Fruit fly (Drosophila melanogaster): ENCODE measurements around the gene IP3K2.
A peak's percentile ranks its signal among the peaks of the same experiment; 100 is the strongest.

The IP3K2 gene

dm6 chrX:13256967-13257366 is 46.5 kb upstream of the IP3K2 start (continued):
- peak; percentile 18 for TF ChIP-seq pros (GFP tag; optimal IDR thresholded peaks at IDR 0.05)
- no peak for TF ChIP-seq gcm (GFP tag; optimal IDR thresholded peaks at IDR 0.05)
- peak; percentile 40; the same call in 2 of the 3 replicates for TF ChIP-seq Opbp (GFP tag; IDR thresholded peaks at IDR 0.05; ENCODE audit: partially characterized antibody)
- peak; percentile 49; the same call in 1 of the 3 replicates for TF ChIP-seq HLH4C (GFP tag; IDR thresholded peaks at IDR 0.05; ENCODE audit: partially characterized antibody)
- no peak for TF ChIP-seq CG17612 (GFP tag; IDR thresholded peaks at IDR 0.05)
- 0 out of 2 replicates have a peak, but pooled peaks have one; percentile 10 for TF ChIP-seq crol (GFP tag; IDR thresholded peaks at IDR 0.05)
- peak; percentile 22 for TF ChIP-seq CG12391 (tag; optimal IDR thresholded peaks at IDR 0.05)
- peak in 1 of 2 experiments; percentile 32 for TF ChIP-seq insv (GFP tag; optimal IDR thresholded peaks at IDR 0.05)
- TF ChIP-seq CG15514 (GFP tag; optimal IDR thresholded peaks at IDR 0.05) = peak; percentile 44
- TF ChIP-seq Sry-β (GFP tag; optimal IDR thresholded peaks at IDR 0.05) = no peak
- peak; percentile 19 for TF ChIP-seq CG12659 (GFP tag; optimal IDR thresholded peaks at IDR 0.05)
- peak; percentile 16 for TF ChIP-seq CG34376 (GFP tag; optimal IDR thresholded peaks at IDR 0.05)
- TF ChIP-seq CG9817 (tag; optimal IDR thresholded peaks at IDR 0.05) = peak; percentile 1
- peak; percentile 14 for TF ChIP-seq CG6765 (GFP tag; optimal IDR thresholded peaks at IDR 0.05)
- no peak for TF ChIP-seq CG10431 (GFP tag; optimal IDR thresholded peaks at IDR 0.05)
- TF ChIP-seq CG7928 (GFP tag; optimal IDR thresholded peaks at IDR 0.05) = peak; percentile 90
- TF ChIP-seq CG6813 (GFP tag; optimal IDR thresholded peaks at IDR 0.05) = peak; percentile 1
- TF ChIP-seq CG3281 (GFP tag; optimal IDR thresholded peaks at IDR 0.05) = peak; percentile 21
- TF ChIP-seq CG33213 (GFP tag; optimal IDR thresholded peaks at IDR 0.05) = peak; percentile 9
- TF ChIP-seq CG18011 (GFP tag; optimal IDR thresholded peaks at IDR 0.05) = peak; percentile 86
- peak; percentile 20 for TF ChIP-seq D19A (tag; optimal IDR thresholded peaks at IDR 0.05)
- TF ChIP-seq Med (GFP tag) = peak; percentile 86
- peak; percentile 24 for TF ChIP-seq BtbVII (GFP tag; optimal IDR thresholded peaks at IDR 0.05)
- TF ChIP-seq slbo (GFP tag; IDR thresholded peaks at IDR 0.05) = peak; percentile 26; the same call in 1 of the 2 replicates
- TF ChIP-seq CG10979 (tag; optimal IDR thresholded peaks at IDR 0.05) = peak; percentile 11
- 0 out of 3 replicates have a peak, but pooled peaks have one; percentile 55 for TF ChIP-seq z (GFP tag; IDR thresholded peaks at IDR 0.05)
- no peak for TF ChIP-seq NC2β (GFP tag; optimal IDR thresholded peaks at IDR 0.05)
- peak; percentile 61 for TF ChIP-seq lab (GFP tag; optimal IDR thresholded peaks at IDR 0.05)
- TF ChIP-seq CG42726 (GFP tag; IDR thresholded peaks at IDR 0.05; ENCODE audit: partially characterized antibody) = 0 out of 2 replicates have a peak, but pooled peaks have one; percentile 18
- peak; percentile 37 for TF ChIP-seq CG12071 (GFP tag; optimal IDR thresholded peaks at IDR 0.05)
- peak; percentile 32 for TF ChIP-seq HLHmδ (GFP tag; optimal IDR thresholded peaks at IDR 0.05)
- peak; percentile 43 for TF ChIP-seq caup (GFP tag; optimal IDR thresholded peaks at IDR 0.05; ENCODE audit: severe bottlenecking)
- TF ChIP-seq CTCF (GFP tag; optimal IDR thresholded peaks at IDR 0.05) = peak; percentile 55
- peak; percentile 30; the same call in 1 of the 2 replicates for TF ChIP-seq H2.0 (GFP tag; IDR thresholded peaks at IDR 0.05)
- TF ChIP-seq CG5180 (GFP tag; optimal IDR thresholded peaks at IDR 0.05) = peak; percentile 100
- TF ChIP-seq MTF-1 (GFP tag; optimal IDR thresholded peaks at IDR 0.05; ENCODE audit: borderline replicate concordance) = peak; percentile 64
- TF ChIP-seq Spps (tag; optimal IDR thresholded peaks at IDR 0.05) = peak; percentile 2
- TF ChIP-seq sd (tag; optimal IDR thresholded peaks at IDR 0.05) = peak; percentile 24
- TF ChIP-seq scrt (GFP tag; optimal IDR thresholded peaks at IDR 0.05) = peak; percentile 64
- peak; percentile 24; the same call in 1 of the 3 replicates for TF ChIP-seq Dbx (GFP tag; IDR thresholded peaks at IDR 0.05)
- TF ChIP-seq Deaf1 (tag; optimal IDR thresholded peaks at IDR 0.05) = peak; percentile 53
- peak; percentile 48; the same call in 1 of the 3 replicates for TF ChIP-seq CG6791 (GFP tag; IDR thresholded peaks at IDR 0.05; ENCODE audit: partially characterized antibody)
- no peak for TF ChIP-seq CG32767 (GFP tag; IDR thresholded peaks at IDR 0.05)
- TF ChIP-seq CG18262 (tag; optimal IDR thresholded peaks at IDR 0.05) = peak; percentile 15
- TF ChIP-seq CG1792 (GFP tag; optimal IDR thresholded peaks at IDR 0.05) = peak; percentile 11

All from whole organism, embryonic.